Fruit fly (Drosophila melanogaster) whole organism, prepupa: ENCODE data around the gene Cpr66D.

Experiments
- CG10631 ChIP-seq: fragments of 200-800 bp; sonication (Bioruptor generic); optimal IDR thresholded peaks from 2 replicates; lab custom pipeline; 2016; ENCODE audit warnings: missing biosample characterization, missing genetic modification characterization
- CG10669 ChIP-seq: fragments of 200-800 bp; sonication (Bioruptor generic); optimal IDR thresholded peaks from 3 replicates; lab custom pipeline; 2018; ENCODE audit warnings: missing biosample characterization, mild to moderate bottlenecking, missing genetic modification characterization, moderate library complexity
- CG11294 ChIP-seq: fragments of 200-800 bp; sonication (Bioruptor generic); IDR thresholded peaks from 2 replicates; pipeline ENCODE4 v1.3.6; 2022; ENCODE audit warnings: missing biosample characterization, missing genetic modification characterization
- CG11762 ChIP-seq: fragments of 200-800 bp; sonication (Bioruptor generic); optimal IDR thresholded peaks from 3 replicates; lab custom pipeline; 2016; ENCODE audit warnings: missing biosample characterization, missing genetic modification characterization; ENCODE audit not compliant: insufficient read depth
- CG15336 ChIP-seq: fragments of 200-800 bp; sonication (Bioruptor generic); IDR thresholded peaks from 2 replicates; pipeline ENCODE4 v1.3.6; 2022; ENCODE audit warnings: missing biosample characterization, missing genetic modification characterization
- CG1621 ChIP-seq: fragments of 200-800 bp; sonication (Bioruptor generic); optimal IDR thresholded peaks from 3 replicates; lab custom pipeline; 2018; ENCODE audit warnings: missing biosample characterization, mild to moderate bottlenecking, missing genetic modification characterization
- CG16779 ChIP-seq: fragments of 200-800 bp; sonication (Bioruptor generic); optimal IDR thresholded peaks from 3 replicates; lab custom pipeline; 2017; ENCODE audit warnings: missing biosample characterization, mild to moderate bottlenecking, missing genetic modification characterization
- CG3032 ChIP-seq: fragments of 200-800 bp; optimal IDR thresholded peaks from 2 replicates; lab custom pipeline; 2019; ENCODE audit warnings: missing biosample characterization, mild to moderate bottlenecking, missing genetic modification characterization, moderate library complexity
- CG31627 ChIP-seq: fragments of 200-800 bp; sonication (Bioruptor generic); optimal IDR thresholded peaks from 3 replicates; lab custom pipeline; 2016; ENCODE audit warnings: missing biosample characterization, missing genetic modification characterization
- CG32006 ChIP-seq: fragments of 200-800 bp; sonication (Bioruptor generic); optimal IDR thresholded peaks from 3 replicates; lab custom pipeline; 2017; ENCODE audit warnings: missing biosample characterization, mild to moderate bottlenecking, missing genetic modification characterization
- CG34406 ChIP-seq: fragments of 200-800 bp; sonication (Bioruptor generic); optimal IDR thresholded peaks from 3 replicates; lab custom pipeline; 2016; ENCODE audit warnings: missing biosample characterization, missing genetic modification characterization
- CG4318 ChIP-seq: fragments of 200-800 bp; sonication (Bioruptor generic); optimal IDR thresholded peaks from 3 replicates; lab custom pipeline; 2017; ENCODE audit warnings: missing biosample characterization, mild to moderate bottlenecking, missing genetic modification characterization
- CG6163 ChIP-seq: fragments of 200-800 bp; sonication (Bioruptor generic); IDR thresholded peaks from 3 replicates; pipeline ENCODE4 v1.3.6; 2022; ENCODE audit warnings: missing biosample characterization, missing genetic modification characterization
- CG6792 ChIP-seq: fragments of 200-800 bp; sonication (Bioruptor generic); optimal IDR thresholded peaks from 3 replicates; lab custom pipeline; 2016; ENCODE audit warnings: missing biosample characterization, missing genetic modification characterization
- CG6808 ChIP-seq: fragments of 200-800 bp; sonication (Bioruptor generic); optimal IDR thresholded peaks from 3 replicates; lab custom pipeline; 2017; ENCODE audit warnings: missing biosample characterization, missing genetic modification characterization, mild to moderate bottlenecking, moderate library complexity, missing genetic modification reagents
- CG6854 ChIP-seq: fragments of 200-800 bp; sonication (Bioruptor generic); optimal IDR thresholded peaks from 2 replicates; lab custom pipeline; 2017; ENCODE audit warnings: missing biosample characterization, mild to moderate bottlenecking, missing genetic modification characterization
- CG7368 ChIP-seq: fragments of 200-800 bp; sonication (Bioruptor generic); optimal IDR thresholded peaks from 3 replicates; lab custom pipeline; 2016; ENCODE audit warnings: missing biosample characterization, missing genetic modification characterization
- Eip75B ChIP-seq: fragments of 200-800 bp; sonication (Bioruptor generic); optimal IDR thresholded peaks from 3 replicates; lab custom pipeline; 2016; ENCODE audit warnings: missing biosample characterization, missing genetic modification characterization
- Eip78C ChIP-seq: fragments of 200-800 bp; sonication (Bioruptor generic); peaks from one replicate; lab custom pipeline; 2016; ENCODE audit warnings: missing biosample characterization, missing genetic modification characterization
- Eip93F ChIP-seq: fragments of 200-800 bp; sonication (Bioruptor generic); optimal IDR thresholded peaks from 2 replicates; lab custom pipeline; 2016; ENCODE audit warnings: missing biosample characterization, mild to moderate bottlenecking, missing genetic modification characterization
- Ets21C ChIP-seq: fragments of 200-800 bp; sonication (Bioruptor generic); optimal IDR thresholded peaks from 3 replicates; lab custom pipeline; 2016; ENCODE audit warnings: missing biosample characterization, missing genetic modification characterization
- Ets96B ChIP-seq: fragments of 200-800 bp; optimal IDR thresholded peaks from 2 replicates; lab custom pipeline; 2019; ENCODE audit warnings: missing biosample characterization, mild to moderate bottlenecking, missing genetic modification characterization, moderate library complexity
- Gug ChIP-seq: fragments of 200-800 bp; sonication (Bioruptor generic); IDR thresholded peaks from 2 replicates; pipeline ENCODE4 v1.3.6; 2022; ENCODE audit warnings: missing biosample characterization, missing genetic modification characterization
- Hr38 ChIP-seq: sonication (Bioruptor generic); optimal IDR thresholded peaks from 2 replicates; lab custom pipeline; 2016; ENCODE audit warnings: missing biosample characterization, missing genetic modification characterization
- Hr4 ChIP-seq: fragments of 200-800 bp; sonication (Bioruptor generic); optimal IDR thresholded peaks from 3 replicates; lab custom pipeline; 2016; ENCODE audit warnings: missing biosample characterization, missing genetic modification characterization
- Met ChIP-seq: fragments of 200-800 bp; sonication (Bioruptor generic); optimal IDR thresholded peaks from 3 replicates; lab custom pipeline; 2016; ENCODE audit warnings: missing biosample characterization, missing genetic modification characterization
- OdsH ChIP-seq: fragments of 200-800 bp; sonication (Bioruptor generic); optimal IDR thresholded peaks from 3 replicates; lab custom pipeline; 2016; ENCODE audit warnings: missing biosample characterization, missing genetic modification characterization
- Smox ChIP-seq: fragments of 200-800 bp; sonication (Bioruptor generic); optimal IDR thresholded peaks from 3 replicates; lab custom pipeline; 2016; ENCODE audit warnings: missing biosample characterization, missing genetic modification characterization
- Sox102F ChIP-seq: fragments of 200-800 bp; sonication (Bioruptor generic); optimal IDR thresholded peaks from 2 replicates; lab custom pipeline; 2016; ENCODE audit warnings: missing biosample characterization, mild to moderate bottlenecking, missing genetic modification characterization
- Sox14 ChIP-seq: fragments of 200-800 bp; sonication (Bioruptor generic); optimal IDR thresholded peaks from 3 replicates; lab custom pipeline; 2016; ENCODE audit warnings: missing biosample characterization, missing genetic modification characterization
- Sox15 ChIP-seq: fragments of 200-800 bp; sonication (Bioruptor generic); optimal IDR thresholded peaks from 3 replicates; lab custom pipeline; 2016; ENCODE audit warnings: missing biosample characterization, missing genetic modification characterization
- achi ChIP-seq: fragments of 200-800 bp; sonication (Bioruptor generic); optimal IDR thresholded peaks from 3 replicates; lab custom pipeline; 2016; ENCODE audit warnings: missing biosample characterization, missing genetic modification characterization
- acj6 ChIP-seq: fragments of 200-800 bp; sonication (Bioruptor generic); optimal IDR thresholded peaks from 3 replicates; lab custom pipeline; 2016; ENCODE audit warnings: missing biosample characterization, missing genetic modification characterization
- cyc ChIP-seq: fragments of 200-800 bp; sonication (Bioruptor generic); optimal IDR thresholded peaks from 3 replicates; lab custom pipeline; 2016; ENCODE audit warnings: missing biosample characterization, missing genetic modification characterization
- dac ChIP-seq: fragments of 200-800 bp; sonication (Bioruptor generic); optimal IDR thresholded peaks from 2 replicates; lab custom pipeline; 2017; ENCODE audit warnings: missing biosample characterization, mild to moderate bottlenecking, missing genetic modification characterization
- dsx ChIP-seq: fragments of 200-800 bp; optimal IDR thresholded peaks from 3 replicates; lab custom pipeline; 2019; ENCODE audit warnings: missing biosample characterization, mild to moderate bottlenecking, missing genetic modification characterization, moderate library complexity; ENCODE audit not compliant: poor library complexity, severe bottlenecking
- eg ChIP-seq: fragments of 200-800 bp; sonication (Bioruptor generic); IDR thresholded peaks from 3 replicates; pipeline ENCODE4 v1.3.6; 2022; ENCODE audit warnings: missing biosample characterization, missing genetic modification characterization
- esn ChIP-seq: fragments of 200-800 bp; sonication (Bioruptor generic); optimal IDR thresholded peaks from 2 replicates; lab custom pipeline; 2016; ENCODE audit warnings: missing biosample characterization, mild to moderate bottlenecking, missing genetic modification characterization, moderate library complexity
- fd59A ChIP-seq: fragments of 200-800 bp; sonication (Bioruptor generic); optimal IDR thresholded peaks from 2 replicates; lab custom pipeline; 2017; ENCODE audit warnings: missing biosample characterization, mild to moderate bottlenecking, missing genetic modification characterization, missing genetic modification reagents
- fd85E ChIP-seq: fragments of 200-800 bp; sonication (Bioruptor generic); optimal IDR thresholded peaks from 3 replicates; lab custom pipeline; 2016; ENCODE audit warnings: missing biosample characterization, missing genetic modification characterization
- fkh ChIP-seq: fragments of 200-800 bp; sonication (Bioruptor generic); optimal IDR thresholded peaks from 3 replicates; lab custom pipeline; 2017; ENCODE audit warnings: missing biosample characterization, mild to moderate bottlenecking, missing genetic modification characterization, moderate library complexity
- lz ChIP-seq: fragments of 200-800 bp; sonication (Bioruptor generic); optimal IDR thresholded peaks from 3 replicates; lab custom pipeline; 2016; ENCODE audit warnings: missing biosample characterization, missing genetic modification characterization
- net ChIP-seq: fragments of 200-800 bp; sonication (Bioruptor generic); optimal IDR thresholded peaks from 3 replicates; lab custom pipeline; 2016; ENCODE audit warnings: missing biosample characterization, missing genetic modification characterization
- pdm3 ChIP-seq: fragments of 200-800 bp; sonication (Bioruptor generic); optimal IDR thresholded peaks from 3 replicates; lab custom pipeline; 2016; ENCODE audit warnings: missing biosample characterization, missing genetic modification characterization
- salr ChIP-seq, 2 experiments: fragments of 200-800 bp; sonication (Bioruptor generic); optimal IDR thresholded peaks; 3 replicates each; lab custom pipeline; 2016 to 2018; ENCODE audit warnings: missing biosample characterization in 2 of 2, missing genetic modification characterization in 2 of 2, mild to moderate bottlenecking in 1 of 2
- spab ChIP-seq: fragments of 200-800 bp; sonication (Bioruptor generic); optimal IDR thresholded peaks from 2 replicates; lab custom pipeline; 2017; ENCODE audit warnings: missing biosample characterization, mild to moderate bottlenecking, missing genetic modification characterization, missing genetic modification reagents
- ss ChIP-seq, 2 experiments: fragments of 200-800 bp; sonication (Bioruptor generic); optimal IDR thresholded peaks; 2 replicates in 1 of 2; 3 replicates in 1 of 2; lab custom pipeline; 2017 to 2018; ENCODE audit warnings: mild to moderate bottlenecking in 2 of 2, missing biosample characterization in 2 of 2, missing genetic modification characterization in 2 of 2, moderate library complexity in 1 of 2
- svp ChIP-seq: fragments of 200-800 bp; sonication (Bioruptor generic); peaks from one replicate; lab custom pipeline; 2016; ENCODE audit warnings: missing biosample characterization, missing genetic modification characterization
- topi ChIP-seq: fragments of 200-800 bp; sonication (Bioruptor generic); optimal IDR thresholded peaks from 3 replicates; lab custom pipeline; 2016; ENCODE audit warnings: missing biosample characterization, missing genetic modification characterization
- vri ChIP-seq: fragments of 200-800 bp; sonication (Bioruptor generic); optimal IDR thresholded peaks from 3 replicates; lab custom pipeline; 2016; ENCODE audit warnings: missing biosample characterization, mild to moderate bottlenecking, missing genetic modification characterization

Cpr66D gene

dm6 chr3L:8672199-8673059 is 32.2 kb downstream of the Cpr66D start:
- peak; percentile 69 for TF ChIP-seq CG32006 (GFP tag; lab: Kevin White, UChicago)
- no peak for TF ChIP-seq CG16779
- TF ChIP-seq CG6163 (GFP tag; lab: Robert Waterston, UW), result peak; percentile 55; the same call in 1 of the 3 replicates
- peak; percentile 61 for TF ChIP-seq Ets21C (GFP tag; lab: Kevin White, UChicago)
- TF ChIP-seq CG34406 (GFP tag; lab: Kevin White, UChicago), result peak; percentile 57
- TF ChIP-seq Hr4 (GFP tag; lab: Kevin White, UChicago), result peak; percentile 73
- peak; percentile 82 for TF ChIP-seq CG15336 (GFP tag; lab: Robert Waterston, UW)
- TF ChIP-seq fd85E (GFP tag; lab: Kevin White, UChicago), result no peak
- peak; percentile 84 for TF ChIP-seq eg
- peak; percentile 50 for TF ChIP-seq acj6
- peak; percentile 36 for TF ChIP-seq Ets96B (tag; lab: Kevin White, UChicago)
- peak in 1 of 2 experiments; percentile 9 for TF ChIP-seq salr (GFP tag; optimal IDR thresholded peaks at IDR 0.05; lab: Kevin White, UChicago)
- TF ChIP-seq Eip78C, result peak; percentile 92
- TF ChIP-seq net (GFP tag; lab: Kevin White, UChicago), result peak; percentile 59
- TF ChIP-seq dsx, result peak; percentile 24
- no peak for TF ChIP-seq CG3032
- TF ChIP-seq Sox15 (GFP tag; lab: Kevin White, UChicago), result peak; percentile 5
- TF ChIP-seq achi (GFP tag; lab: Kevin White, UChicago), result peak; percentile 41
- TF ChIP-seq cyc (GFP tag; lab: Kevin White, UChicago), result peak; percentile 63
- peak; percentile 23 for TF ChIP-seq CG7368 (GFP tag; lab: Kevin White, UChicago)
- TF ChIP-seq svp (GFP tag; lab: Kevin White, UChicago), result peak; percentile 86
- peak; percentile 46 for TF ChIP-seq CG11762 (GFP tag; lab: Kevin White, UChicago)
- no peak for TF ChIP-seq fkh (GFP tag; lab: Kevin White, UChicago)
- peak; percentile 56 for TF ChIP-seq CG6792 (GFP tag; lab: Kevin White, UChicago)
- TF ChIP-seq Met (GFP tag; lab: Kevin White, UChicago), result peak; percentile 73
- no peak for TF ChIP-seq CG6808 (GFP tag; lab: Kevin White, UChicago)
- TF ChIP-seq CG31627, result peak; percentile 55
- TF ChIP-seq Smox (GFP tag; lab: Kevin White, UChicago), result peak; percentile 69
- TF ChIP-seq Eip93F, result no peak
- TF ChIP-seq CG10631 (GFP tag; lab: Kevin White, UChicago), result peak; percentile 47
- TF ChIP-seq OdsH (GFP tag; lab: Kevin White, UChicago), result peak; percentile 55
- TF ChIP-seq CG1621 (tag; lab: Kevin White, UChicago), result no peak
- TF ChIP-seq esn (GFP tag; lab: Kevin White, UChicago), result peak; percentile 72
- TF ChIP-seq CG6854, result no peak
- TF ChIP-seq CG11294 (GFP tag; lab: Robert Waterston, UW), result peak; percentile 23; the same call in 1 of the 2 replicates
- peak; percentile 78 for TF ChIP-seq lz (GFP tag; lab: Kevin White, UChicago)
- TF ChIP-seq CG4318 (GFP tag; lab: Kevin White, UChicago), result peak; percentile 4
- peak; percentile 67 for TF ChIP-seq pdm3 (GFP tag; lab: Kevin White, UChicago)
- peak; percentile 62 for TF ChIP-seq Sox102F (GFP tag; lab: Kevin White, UChicago)
- no peak for TF ChIP-seq Hr38 (GFP tag; lab: Kevin White, UChicago)
- peak; percentile 8 for TF ChIP-seq CG10669
- TF ChIP-seq Sox14 (GFP tag; lab: Kevin White, UChicago), result peak; percentile 55
- peak; percentile 68 for TF ChIP-seq vri (GFP tag; lab: Kevin White, UChicago)
- peak; percentile 80 for TF ChIP-seq topi
- no peak for TF ChIP-seq Gug
- peak; percentile 39 for TF ChIP-seq Eip75B
- TF ChIP-seq spab (GFP tag; lab: Kevin White, UChicago), result no peak
- TF ChIP-seq dac (GFP tag; lab: Kevin White, UChicago), result peak; percentile 2
- TF ChIP-seq fd59A, result no peak
- TF ChIP-seq ss (GFP tag; optimal IDR thresholded peaks at IDR 0.05; lab: Kevin White, UChicago), result no peak
